Fruit fly (Drosophila melanogaster) whole organism, embryonic: ENCODE data around the gene CG33934.

Experiments
- ATbp ChIP-seq: fragments of 200-800 bp; sonication (Bioruptor generic); optimal IDR thresholded peaks from 2 replicates; lab custom pipeline; 2017; ENCODE audit warnings: missing biosample characterization, mild to moderate bottlenecking, missing genetic modification characterization, missing genetic modification reagents
- C15 ChIP-seq: fragments of 200-800 bp; sonication (Bioruptor generic); IDR thresholded peaks from 3 replicates; pipeline ENCODE4 v1.3.6; 2022; ENCODE audit warnings: missing biosample characterization, missing genetic modification characterization
- CG10267 ChIP-seq: fragments of 200-800 bp; sonication (Bioruptor generic); optimal IDR thresholded peaks from 2 replicates; lab custom pipeline; 2018; ENCODE audit warnings: missing biosample characterization, mild to moderate bottlenecking, missing genetic modification characterization, moderate library complexity
- CG11093 ChIP-seq: fragments of 200-800 bp; sonication (Bioruptor generic); IDR thresholded peaks from 3 replicates; pipeline ENCODE4 v1.3.6; 2022; ENCODE audit warnings: missing biosample characterization, missing genetic modification characterization
- CG12299 ChIP-seq: fragments of 200-800 bp; sonication (Bioruptor generic); optimal IDR thresholded peaks from 2 replicates; lab custom pipeline; 2018; ENCODE audit warnings: missing biosample characterization, mild to moderate bottlenecking, missing genetic modification characterization
- CG14667 ChIP-seq: fragments of 200-800 bp; sonication (Bioruptor generic); IDR thresholded peaks from 2 replicates; pipeline ENCODE4 v1.3.6; 2022; ENCODE audit warnings: missing biosample characterization, missing genetic modification characterization
- CG17186 ChIP-seq: fragments of 200-800 bp; sonication (Bioruptor generic); optimal IDR thresholded peaks from 3 replicates; lab custom pipeline; 2017; ENCODE audit warnings: missing biosample characterization, missing genetic modification reagents, missing genetic modification characterization
- CG17361 ChIP-seq: fragments of 200-800 bp; sonication (Bioruptor generic); IDR thresholded peaks from 3 replicates; pipeline ENCODE4 v1.3.6; 2022; ENCODE audit warnings: missing biosample characterization, missing genetic modification characterization
- CG1832 ChIP-seq: fragments of 200-800 bp; sonication (Bioruptor generic); optimal IDR thresholded peaks from 2 replicates; lab custom pipeline; 2017; ENCODE audit warnings: missing biosample characterization, mild to moderate bottlenecking, missing genetic modification characterization, inconsistent platforms
- CG18476 ChIP-seq: fragments of 200-800 bp; sonication (Bioruptor generic); optimal IDR thresholded peaks from 2 replicates; lab custom pipeline; 2016; ENCODE audit warnings: missing biosample characterization, mild to moderate bottlenecking, missing genetic modification characterization
- CG18599 ChIP-seq: fragments of 200-800 bp; sonication (Bioruptor generic); optimal IDR thresholded peaks from 3 replicates; lab custom pipeline; 2017; ENCODE audit warnings: missing biosample characterization, missing genetic modification characterization, mild to moderate bottlenecking, moderate library complexity, missing genetic modification reagents
- CG30020 ChIP-seq: fragments of 200-800 bp; optimal IDR thresholded peaks from 2 replicates; lab custom pipeline; 2019; ENCODE audit warnings: missing biosample characterization, mild to moderate bottlenecking, missing genetic modification characterization, moderate library complexity
- CG32772 ChIP-seq: fragments of 200-800 bp; sonication (Bioruptor generic); IDR thresholded peaks from 2 replicates; pipeline ENCODE4 v1.3.6; 2022; ENCODE audit warnings: missing biosample characterization, missing genetic modification characterization
- CG42726 ChIP-seq: fragments of 200-800 bp; sonication (Bioruptor generic); IDR thresholded peaks from 2 replicates; pipeline ENCODE4 v1.3.6; 2022; ENCODE audit warnings: missing biosample characterization, missing genetic modification characterization; ENCODE audit not compliant: partially characterized antibody
- CG5953 ChIP-seq: fragments of 200-800 bp; sonication (Bioruptor generic); IDR thresholded peaks from 2 replicates; pipeline ENCODE4 v1.3.6; 2022; ENCODE audit warnings: missing biosample characterization, missing genetic modification characterization
- CG6765 ChIP-seq: fragments of 200-800 bp; sonication (Bioruptor generic); optimal IDR thresholded peaks from 3 replicates; lab custom pipeline; 2017; ENCODE audit warnings: missing biosample characterization, mild to moderate bottlenecking, missing genetic modification characterization
- CG6813 ChIP-seq: fragments of 200-800 bp; sonication (Bioruptor generic); optimal IDR thresholded peaks from 2 replicates; lab custom pipeline; 2017; ENCODE audit warnings: missing biosample characterization, missing genetic modification characterization, mild to moderate bottlenecking, moderate library complexity, missing genetic modification reagents
- CG8924 ChIP-seq: fragments of 200-800 bp; optimal IDR thresholded peaks from 3 replicates; lab custom pipeline; 2019; ENCODE audit warnings: missing biosample characterization, mild to moderate bottlenecking, missing genetic modification characterization, moderate library complexity
- CkIIα-i1 ChIP-seq: fragments of 200-800 bp; sonication (Bioruptor generic); IDR thresholded peaks from 2 replicates; pipeline ENCODE4 v1.3.6; 2022; ENCODE audit warnings: missing biosample characterization, missing genetic modification characterization
- ERR ChIP-seq: fragments of 200-800 bp; sonication (Bioruptor generic); optimal IDR thresholded peaks from 2 replicates; lab custom pipeline; 2016; ENCODE audit warnings: missing biosample characterization, missing genetic modification characterization
- Fer1 ChIP-seq: fragments of 200-800 bp; sonication (Bioruptor generic); optimal IDR thresholded peaks from 2 replicates; lab custom pipeline; 2017; ENCODE audit warnings: missing biosample characterization, mild to moderate bottlenecking, missing genetic modification characterization
- Fer2 ChIP-seq: fragments of 200-800 bp; sonication (Bioruptor generic); optimal IDR thresholded peaks from 2 replicates; lab custom pipeline; 2018; ENCODE audit warnings: missing biosample characterization, mild to moderate bottlenecking, missing genetic modification characterization, moderate library complexity
- HLH4C ChIP-seq: fragments of 200-800 bp; sonication (Bioruptor generic); IDR thresholded peaks from 3 replicates; pipeline ENCODE4 v1.3.6; 2022; ENCODE audit warnings: missing biosample characterization, missing genetic modification characterization; ENCODE audit not compliant: partially characterized antibody
- Hey ChIP-seq: fragments of 200-800 bp; sonication (Bioruptor generic); optimal IDR thresholded peaks from 3 replicates; lab custom pipeline; 2018; ENCODE audit warnings: missing biosample characterization, mild to moderate bottlenecking, missing genetic modification characterization
- Max ChIP-seq: fragments of 200-800 bp; sonication (Bioruptor generic); optimal IDR thresholded peaks from 2 replicates; lab custom pipeline; 2016; ENCODE audit warnings: missing biosample characterization, mild to moderate bottlenecking, missing genetic modification characterization
- Med ChIP-seq: fragments of 200-800 bp; sonication (Bioruptor generic); peaks from one replicate; lab custom pipeline; 2016; ENCODE audit warnings: missing biosample characterization, missing genetic modification characterization, mild to moderate bottlenecking, inconsistent platforms, moderate library complexity
- PHDP ChIP-seq: fragments of 200-800 bp; sonication (Bioruptor generic); optimal IDR thresholded peaks from 3 replicates; lab custom pipeline; 2018; ENCODE audit warnings: missing biosample characterization, mild to moderate bottlenecking, missing genetic modification characterization, moderate library complexity
- Poxn ChIP-seq: fragments of 200-800 bp; sonication (Bioruptor generic); IDR thresholded peaks from 2 replicates; pipeline ENCODE4 v1.3.6; 2022; ENCODE audit warnings: missing biosample characterization, missing genetic modification characterization
- YL-1 ChIP-seq: fragments of 200-800 bp; sonication (Bioruptor generic); optimal IDR thresholded peaks from 3 replicates; lab custom pipeline; 2017; ENCODE audit warnings: missing biosample characterization, mild to moderate bottlenecking, missing genetic modification characterization
- bcd ChIP-seq: fragments of 200-800 bp; sonication (Bioruptor generic); optimal IDR thresholded peaks from 2 replicates; lab custom pipeline; 2017; ENCODE audit warnings: missing biosample characterization, mild to moderate bottlenecking, missing genetic modification characterization
- bigmax ChIP-seq: fragments of 200-800 bp; sonication (Bioruptor generic); optimal IDR thresholded peaks from 2 replicates; lab custom pipeline; 2018; ENCODE audit warnings: missing biosample characterization, mild to moderate bottlenecking, missing genetic modification characterization
- chif ChIP-seq, 2 experiments: fragments of 200-800 bp; sonication (Bioruptor generic); optimal IDR thresholded peaks; 3 replicates each; lab custom pipeline; 2016; ENCODE audit warnings: missing biosample characterization in 2 of 2, missing genetic modification characterization in 2 of 2
- chinmo ChIP-seq: fragments of 200-800 bp; sonication (Bioruptor generic); IDR thresholded peaks from 4 replicates; pipeline ENCODE4 v1.3.6; 2022; ENCODE audit warnings: missing biosample characterization, missing genetic modification characterization; ENCODE audit not compliant: partially characterized antibody
- disco-r ChIP-seq: fragments of 200-800 bp; sonication (Bioruptor generic); optimal IDR thresholded peaks from 2 replicates; lab custom pipeline; 2016; ENCODE audit warnings: missing biosample characterization, missing genetic modification characterization
- dmrt99B ChIP-seq: fragments of 200-800 bp; sonication (Bioruptor generic); optimal IDR thresholded peaks from 2 replicates; lab custom pipeline; 2018; ENCODE audit warnings: missing biosample characterization, mild to moderate bottlenecking, missing genetic modification characterization, moderate library complexity
- gcm ChIP-seq: fragments of 200-800 bp; sonication (Bioruptor generic); optimal IDR thresholded peaks from 2 replicates; lab custom pipeline; 2019; ENCODE audit warnings: missing biosample characterization, mild to moderate bottlenecking, missing genetic modification characterization, moderate library complexity
- gem ChIP-seq: fragments of 200-800 bp; sonication (Bioruptor generic); optimal IDR thresholded peaks from 2 replicates; lab custom pipeline; 2019; ENCODE audit warnings: missing biosample characterization, mild to moderate bottlenecking, missing genetic modification characterization, moderate library complexity
- grn ChIP-seq: fragments of 200-800 bp; sonication (Bioruptor generic); optimal IDR thresholded peaks from 3 replicates; lab custom pipeline; 2017; ENCODE audit warnings: missing biosample characterization, missing genetic modification characterization
- lmd ChIP-seq: fragments of 200-800 bp; sonication (Bioruptor generic); IDR thresholded peaks from 2 replicates; pipeline ENCODE4 v1.3.6; 2022; ENCODE audit warnings: missing biosample characterization, missing genetic modification characterization
- mld ChIP-seq: fragments of 200-800 bp; sonication (Bioruptor generic); IDR thresholded peaks from 3 replicates; pipeline ENCODE4 v1.3.6; 2022; ENCODE audit warnings: missing biosample characterization, missing genetic modification characterization; ENCODE audit not compliant: partially characterized antibody
- nmo ChIP-seq: fragments of 200-800 bp; sonication (Bioruptor generic); optimal IDR thresholded peaks from 2 replicates; lab custom pipeline; 2018; ENCODE audit warnings: missing biosample characterization, mild to moderate bottlenecking, missing genetic modification characterization, moderate library complexity
- prd ChIP-seq, 3 experiments: fragments of >200 bp in 2 of 3; fragments of 200-800 bp in 1 of 3; sonication (Bioruptor generic) in 1 of 3; optimal IDR thresholded peaks in 2 of 3; IDR thresholded peaks in 1 of 3; 2 replicates in 2 of 3; 3 replicates in 1 of 3; pipeline versions ENCODE4 v1.3.6 to Lab custom; 2017 to 2022; ENCODE audit warnings: missing biosample characterization in 1 of 3, missing genetic modification characterization in 1 of 3
- ranshi ChIP-seq: fragments of 200-800 bp; sonication (Bioruptor generic); IDR thresholded peaks from 2 replicates; pipeline ENCODE4 v1.3.6; 2022; ENCODE audit warnings: missing biosample characterization, missing genetic modification characterization
- repo ChIP-seq: fragments of 200-800 bp; sonication (Bioruptor generic); optimal IDR thresholded peaks from 2 replicates; lab custom pipeline; 2016; ENCODE audit warnings: missing biosample characterization, missing genetic modification characterization
- row ChIP-seq: fragments of 200-800 bp; sonication (Bioruptor generic); IDR thresholded peaks from 3 replicates; pipeline ENCODE4 v1.3.6; 2022; ENCODE audit warnings: missing biosample characterization, missing genetic modification characterization
- sd ChIP-seq: fragments of 200-800 bp; sonication (Bioruptor generic); optimal IDR thresholded peaks from 3 replicates; lab custom pipeline; 2018; ENCODE audit warnings: missing biosample characterization, mild to moderate bottlenecking, missing genetic modification characterization, moderate library complexity
- stwl ChIP-seq: fragments of 200-800 bp; sonication (Bioruptor generic); optimal IDR thresholded peaks from 3 replicates; lab custom pipeline; 2018; ENCODE audit warnings: missing biosample characterization, mild to moderate bottlenecking, missing genetic modification characterization, moderate library complexity
- tna ChIP-seq: fragments of 200-800 bp; sonication (Bioruptor generic); IDR thresholded peaks from 2 replicates; pipeline ENCODE4 v1.3.6; 2022; ENCODE audit warnings: missing biosample characterization, missing genetic modification characterization; ENCODE audit not compliant: partially characterized antibody
- vfl ChIP-seq: fragments of 200-800 bp; sonication (Bioruptor generic); optimal IDR thresholded peaks from 2 replicates; lab custom pipeline; 2016; ENCODE audit warnings: missing biosample characterization, missing genetic modification characterization

Gene CG33934

DNA sequence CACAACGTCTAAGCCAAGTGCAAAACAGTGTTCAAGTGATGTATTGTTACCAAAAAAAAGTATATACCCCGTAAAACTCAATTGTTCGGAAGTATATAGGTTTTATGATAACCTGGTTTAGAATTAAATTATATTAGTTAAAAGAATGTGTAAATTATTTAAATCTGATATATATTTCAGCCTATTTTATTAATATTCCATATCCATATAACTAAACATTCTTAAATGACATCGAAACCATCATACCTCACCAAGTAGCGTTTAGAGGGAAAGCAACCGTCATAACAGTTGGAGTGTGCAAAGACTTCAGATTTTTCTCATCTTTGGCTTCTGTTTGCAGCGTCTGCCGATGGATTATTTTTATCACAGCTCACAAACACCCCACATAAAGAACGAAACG is 43.1 kb upstream of the CG33934 start (continued):
- TF ChIP-seq Med (peak; percentile 55), chif (GFP tag; optimal IDR thresholded peaks at IDR 0.05; lab: Kevin White, UChicago) (peak; percentile 13 to 23), CG17361 (GFP tag; lab: Robert Waterston, UW) (peak; percentile 82), stwl (tag; lab: Kevin White, UChicago) (no peak), CG42726 (GFP tag; lab: Robert Waterston, UW) (no peak), Poxn (GFP tag; lab: Robert Waterston, UW) (no peak), CG5953 (GFP tag; lab: Robert Waterston, UW) (peak; percentile 83), vfl (GFP tag; lab: Kevin White, UChicago) (no peak), CG32772 (peak; percentile 85), CG1832 (GFP tag; lab: Kevin White, UChicago) (no peak), CkIIα-i1 (GFP tag; lab: Robert Waterston, UW) (no peak), CG17186 (GFP tag; lab: Kevin White, UChicago) (no peak), gem (tag; lab: Kevin White, UChicago) (peak; percentile 92), dmrt99B (tag; lab: Kevin White, UChicago) (peak; percentile 90), YL-1 (GFP tag; lab: Kevin White, UChicago) (no peak), CG6813 (GFP tag; lab: Kevin White, UChicago) (peak; percentile 54), mld (GFP tag; lab: Robert Waterston, UW) (no peak), ATbp (GFP tag; lab: Kevin White, UChicago) (peak; percentile 71), HLH4C (GFP tag; lab: Robert Waterston, UW) (no peak), ranshi (GFP tag; lab: Robert Waterston, UW) (peak; percentile 83; the same call in 1 of the 2 replicates), bcd (GFP tag; lab: Kevin White, UChicago) (peak; percentile 65), Hey (tag; lab: Kevin White, UChicago) (no peak), CG14667 (GFP tag; lab: Robert Waterston, UW) (peak; percentile 72), CG6765 (GFP tag; lab: Kevin White, UChicago) (peak; percentile 38), CG8924 (tag; lab: Kevin White, UChicago) (peak; percentile 90), CG11093 (GFP tag; lab: Robert Waterston, UW) (peak; percentile 77), CG10267 (tag; lab: Kevin White, UChicago) (peak; percentile 83), bigmax (GFP tag; lab: Kevin White, UChicago) (no peak), C15 (peak; percentile 68; the same call in 1 of the 3 replicates), prd (optimal IDR thresholded peaks at IDR 0.05; lab: Kevin White, UChicago) (no peak), prd (GFP tag; IDR thresholded peaks at IDR 0.05; lab: Robert Waterston, UW) (peak; percentile 95), Fer2 (peak; percentile 53), CG18476 (peak; percentile 53), sd (tag; lab: Kevin White, UChicago) (peak; percentile 50), CG12299 (tag; lab: Kevin White, UChicago) (peak; percentile 68), row (peak; percentile 92), gcm (GFP tag; lab: Kevin White, UChicago) (peak; percentile 84), PHDP (tag; lab: Kevin White, UChicago) (peak; percentile 90), grn (GFP tag; lab: Kevin White, UChicago) (no peak), nmo (GFP tag; lab: Kevin White, UChicago) (peak; percentile 86), lmd (GFP tag; lab: Robert Waterston, UW) (peak; percentile 87), chinmo (no peak), tna (GFP tag; lab: Robert Waterston, UW) (no peak), Fer1 (GFP tag; lab: Kevin White, UChicago) (peak; percentile 85), CG30020 (tag; lab: Kevin White, UChicago) (peak; percentile 36), repo (no peak), CG18599 (GFP tag; lab: Kevin White, UChicago) (peak; percentile 88), disco-r (no peak), ERR (GFP tag; lab: Kevin White, UChicago) (no peak), Max (peak; percentile 13)
